Worm (Caenorhabditis elegans): ENCODE data around the gene clc-3.
A peak's percentile ranks its signal among the peaks of the same experiment; 100 is the strongest.

Gene clc-3

DNA sequence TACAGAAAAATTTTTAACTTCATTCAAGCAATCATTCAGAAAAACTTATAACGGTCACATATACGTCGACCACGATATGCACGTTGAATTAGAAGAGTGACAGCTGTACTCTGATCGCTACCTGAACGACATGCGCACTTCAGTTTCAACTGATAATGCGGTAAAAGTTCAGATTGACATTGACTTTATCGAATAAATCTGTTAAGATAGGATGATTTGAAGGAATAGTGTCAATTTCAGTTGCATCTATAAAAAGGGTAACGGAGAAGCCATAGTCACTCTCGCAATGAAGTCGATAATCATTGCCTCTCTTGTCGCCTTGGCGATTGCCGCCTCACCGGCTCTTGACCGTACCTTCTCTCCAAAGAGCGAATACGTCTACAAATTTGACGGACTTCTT lies 28.7 kb upstream of the clc-3 start, which contains the start of gene vit-5:
vit-5 (plus strand) TSS at position 277 of the 400 bp plus-strand sequence.
- TF ChIP-seq ztf-1 (GFP tag; conservative IDR thresholded peaks at IDR 0.05), result no peak
- no peak for TF ChIP-seq peb-1 (tag; optimal IDR thresholded peaks at IDR 0.05)
- no peak for TF ChIP-seq nhr-25 (tag; optimal IDR thresholded peaks at IDR 0.05)
- TF ChIP-seq egl-27 (tag; optimal IDR thresholded peaks at IDR 0.05), result no peak
- no peak for TF ChIP-seq Y55F3AM.14 (GFP tag; optimal IDR thresholded peaks at IDR 0.05)
- TF ChIP-seq lin-11 (tag; optimal IDR thresholded peaks at IDR 0.05), result no peak
- TF ChIP-seq sem-4 (tag; optimal IDR thresholded peaks at IDR 0.05), result no peak
- no peak for TF ChIP-seq mbf-1 (tag; optimal IDR thresholded peaks at IDR 0.05)
- TF ChIP-seq dmd-4 (tag; optimal IDR thresholded peaks at IDR 0.05), result no peak
- no peak for TF ChIP-seq zag-1 (tag; optimal IDR thresholded peaks at IDR 0.05)
- TF ChIP-seq ama-1 (optimal IDR thresholded peaks at IDR 0.05), result no peak
- no peak for TF ChIP-seq skn-1 (tag; optimal IDR thresholded peaks at IDR 0.05)
- no peak for TF ChIP-seq snpc-4 (tag; optimal IDR thresholded peaks at IDR 0.05)
- TF ChIP-seq nhr-6 (tag; optimal IDR thresholded peaks at IDR 0.05), result no peak
- no peak for TF ChIP-seq blmp-1 (tag; optimal IDR thresholded peaks at IDR 0.05; ENCODE audit: insufficient read depth)
- no peak for TF ChIP-seq unc-39 (tag; optimal IDR thresholded peaks at IDR 0.05)
- TF ChIP-seq lin-13 (GFP tag; optimal IDR thresholded peaks at IDR 0.05), result no peak
- TF ChIP-seq nhr-237 (tag; optimal IDR thresholded peaks at IDR 0.05), result no peak
- no peak for TF ChIP-seq C34F6.9 (tag; optimal IDR thresholded peaks at IDR 0.05)

DNA sequence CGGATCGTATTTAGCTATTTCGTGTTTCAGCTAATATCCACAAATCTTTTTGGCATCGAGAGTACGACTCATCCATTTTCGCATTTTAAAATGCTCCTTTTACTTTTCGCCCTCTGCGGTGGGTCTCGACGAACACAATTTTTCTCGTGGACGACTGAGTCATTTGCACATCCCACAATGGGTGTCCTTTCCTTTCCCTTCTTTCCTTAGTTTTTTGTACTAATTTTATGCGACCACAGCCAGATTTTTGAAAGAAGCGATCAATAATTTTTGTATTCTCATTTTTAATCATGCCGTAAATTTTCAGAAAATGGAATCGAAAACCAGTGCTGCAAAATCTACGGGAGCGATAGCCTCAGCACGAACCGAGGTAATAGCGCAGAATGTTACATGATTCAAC lies 27.2 kb upstream of the clc-3 start, which contains the start of gene C04F6.9:
C04F6.9 (plus strand) TSS at position 301 of the 400 bp plus-strand sequence.
- TF ChIP-seq crh-2 (tag; optimal IDR thresholded peaks at IDR 0.05) (no peak), mab-5 (tag; optimal IDR thresholded peaks at IDR 0.05) (no peak), gmeb-1 (tag; optimal IDR thresholded peaks at IDR 0.05) (no peak), lin-11 (tag; optimal IDR thresholded peaks at IDR 0.05) (no peak), nhr-23 (tag; optimal IDR thresholded peaks at IDR 0.05) (no peak), blmp-1 (tag; optimal IDR thresholded peaks at IDR 0.05; ENCODE audit: insufficient read depth) (no peak), ztf-1 (GFP tag; conservative IDR thresholded peaks at IDR 0.05) (no peak)

DNA sequence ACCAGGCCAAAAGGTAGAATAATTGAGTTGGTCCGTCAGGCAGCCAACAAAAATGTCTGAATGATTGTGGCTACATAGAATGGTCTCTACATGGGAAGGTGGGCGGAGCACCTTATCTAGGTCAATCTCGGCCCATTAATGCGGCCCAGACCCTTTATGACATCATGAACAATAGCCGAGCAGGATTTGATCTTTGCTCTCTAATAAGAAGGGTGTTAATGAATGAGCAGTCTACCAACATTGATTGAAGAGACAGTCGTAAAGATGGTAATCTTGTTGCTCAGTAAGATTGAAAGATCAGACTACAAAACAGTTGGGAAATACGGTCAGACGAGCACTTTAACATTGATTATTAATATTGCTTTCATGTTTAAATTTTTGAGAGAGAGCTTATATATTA lies 25.8 kb upstream of the clc-3 start:
- no peak for TF ChIP-seq alr-1 (tag; optimal IDR thresholded peaks at IDR 0.05)
- no peak for TF ChIP-seq C34F6.9 (tag; optimal IDR thresholded peaks at IDR 0.05)
- TF ChIP-seq ceh-16 (tag; optimal IDR thresholded peaks at IDR 0.05), result no peak
- TF ChIP-seq lin-13 (GFP tag; optimal IDR thresholded peaks at IDR 0.05), result no peak
- TF ChIP-seq ceh-82 (tag; optimal IDR thresholded peaks at IDR 0.05), result no peak
- no peak for TF ChIP-seq blmp-1 (tag; optimal IDR thresholded peaks at IDR 0.05; ENCODE audit: insufficient read depth)
- TF ChIP-seq nhr-25 (tag; optimal IDR thresholded peaks at IDR 0.05), result no peak
- no peak for TF ChIP-seq lsy-2 (tag; optimal IDR thresholded peaks at IDR 0.05)
- no peak for TF ChIP-seq mab-5 (tag; optimal IDR thresholded peaks at IDR 0.05)
- TF ChIP-seq ama-1 (optimal IDR thresholded peaks at IDR 0.05), result no peak
- no peak for TF ChIP-seq nhr-21 (tag; optimal IDR thresholded peaks at IDR 0.05)
- no peak for TF ChIP-seq R02D3.7 (tag; optimal IDR thresholded peaks at IDR 0.05)
- TF ChIP-seq sma-3 (GFP tag; optimal IDR thresholded peaks at IDR 0.05), result no peak

DNA sequence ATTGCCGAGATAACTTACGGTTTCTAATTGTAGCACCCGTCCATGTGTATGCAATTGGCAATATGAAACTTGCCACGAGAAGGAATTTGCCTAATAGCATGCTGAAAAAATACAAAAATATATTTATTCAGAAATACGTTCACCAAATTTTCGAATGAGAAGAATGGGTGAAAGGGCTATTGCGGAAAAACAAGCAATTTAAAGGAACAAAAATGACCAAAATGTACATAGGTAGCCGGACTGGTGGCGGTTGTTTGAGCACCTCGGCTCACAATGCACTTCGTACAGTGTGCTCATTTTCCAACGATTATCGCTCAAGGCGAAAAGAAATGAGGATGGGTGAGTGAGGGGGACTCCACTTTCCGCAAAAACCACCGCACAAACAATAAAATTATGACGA lies 25.4 kb upstream of the clc-3 start, which contains the start of gene cht-1:
cht-1 (minus strand) TSS at position 101 of the 400 bp plus-strand sequence.
- TF ChIP-seq gmeb-1 (tag; optimal IDR thresholded peaks at IDR 0.05) (no peak), mab-5 (tag; optimal IDR thresholded peaks at IDR 0.05) (no peak), ZK546.5 (tag; optimal IDR thresholded peaks at IDR 0.05) (no peak), lin-13 (GFP tag; optimal IDR thresholded peaks at IDR 0.05) (no peak), C34F6.9 (tag; optimal IDR thresholded peaks at IDR 0.05) (no peak)

DNA sequence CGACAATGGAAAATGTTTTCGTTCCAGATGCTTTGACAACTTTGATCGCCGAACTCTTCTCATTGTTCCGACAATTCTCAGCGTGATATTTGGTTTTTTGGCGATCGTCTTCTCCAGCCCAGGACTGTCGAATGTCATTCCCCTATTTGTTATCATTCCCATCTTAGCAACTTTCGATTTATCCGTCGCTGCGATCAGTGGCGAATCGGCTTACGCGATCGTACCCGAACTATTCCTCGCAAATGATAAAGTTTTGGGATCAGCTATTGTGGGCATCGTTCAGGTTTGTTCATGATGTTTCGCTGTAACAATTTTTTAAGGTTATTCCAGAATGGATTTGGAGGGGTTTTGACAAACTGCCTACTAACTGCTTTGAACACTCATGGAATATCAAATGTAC lies 22.2 kb upstream of the clc-3 start:
- peak; percentile 19 for TF ChIP-seq elt-1 (tag; optimal IDR thresholded peaks at IDR 0.05)
- TF ChIP-seq egl-27 (tag; optimal IDR thresholded peaks at IDR 0.05), result no peak

DNA sequence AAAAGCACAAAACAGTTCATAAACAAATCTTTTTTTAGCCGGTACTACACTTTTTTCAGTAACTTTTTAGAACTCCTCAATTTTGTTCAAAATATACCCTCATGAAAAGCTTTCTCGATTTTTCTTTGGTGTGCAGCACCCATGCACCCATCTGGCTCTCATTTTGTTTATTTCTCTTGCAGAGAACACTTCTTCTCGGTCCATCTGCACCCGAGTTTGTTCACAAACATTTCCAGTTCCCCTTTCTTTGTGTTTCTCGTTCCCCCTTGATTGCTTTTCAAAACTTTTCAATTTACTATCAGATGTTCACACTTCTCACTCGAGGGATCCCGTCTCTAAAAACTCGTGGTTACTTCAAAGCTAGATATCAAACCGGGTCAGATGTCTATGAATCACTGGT lies 19.0 kb upstream of the clc-3 start, which contains the start of gene slcf-2:
slcf-2 (plus strand) TSS at position 301 of the 400 bp plus-strand sequence.
- TF ChIP-seq unc-62 (GFP tag; optimal IDR thresholded peaks at IDR 0.05), result no peak
- no peak for TF ChIP-seq nhr-23 (tag; optimal IDR thresholded peaks at IDR 0.05)
- no peak for TF ChIP-seq peb-1 (tag; optimal IDR thresholded peaks at IDR 0.05)
- no peak for TF ChIP-seq ztf-11 (tag; optimal IDR thresholded peaks at IDR 0.05)
- no peak for TF ChIP-seq ceh-82 (tag; optimal IDR thresholded peaks at IDR 0.05)
- no peak for TF ChIP-seq ztf-4 (tag; optimal IDR thresholded peaks at IDR 0.05)
- no peak for TF ChIP-seq nhr-77 (tag; optimal IDR thresholded peaks at IDR 0.05)
- TF ChIP-seq mdl-1 (tag; optimal IDR thresholded peaks at IDR 0.05), result no peak
- TF ChIP-seq sma-3 (GFP tag; optimal IDR thresholded peaks at IDR 0.05), result no peak
- TF ChIP-seq skn-1 (tag; optimal IDR thresholded peaks at IDR 0.05), result no peak
- no peak for TF ChIP-seq nhr-6 (tag; optimal IDR thresholded peaks at IDR 0.05)
- no peak for TF ChIP-seq aly-2 (tag; optimal IDR thresholded peaks at IDR 0.05)
- no peak for TF ChIP-seq unc-39 (tag; optimal IDR thresholded peaks at IDR 0.05)
- TF ChIP-seq blmp-1 (tag; optimal IDR thresholded peaks at IDR 0.05; ENCODE audit: insufficient read depth), result no peak
- TF ChIP-seq ceh-16 (tag; optimal IDR thresholded peaks at IDR 0.05), result no peak
